Worm (Caenorhabditis elegans): ENCODE measurements around the gene mam-1.
"Not testable (repeated sequence)": the region's sequence is repeated elsewhere in the genome, so short reads cannot be mapped to it uniquely, and the experiment has no call there.

Gene mam-1

ce11 chrX:910337-910736, 22.1 kb upstream of the mam-1 start:
- no peak for TF ChIP-seq ztf-26 (tag; optimal IDR thresholded peaks at IDR 0.05)
- no peak for TF ChIP-seq hmg-1.2 (GFP tag; IDR thresholded peaks at IDR 0.05)
- TF ChIP-seq atf-7 (tag; optimal IDR thresholded peaks at IDR 0.05): no peak
- TF ChIP-seq Y53F4B.3 (GFP tag; IDR thresholded peaks at IDR 0.05): no peak
- no peak for TF ChIP-seq F39B2.1 (GFP tag; IDR thresholded peaks at IDR 0.05)
- TF ChIP-seq snpc-1.3 (tag; optimal IDR thresholded peaks at IDR 0.05; ENCODE audit: insufficient read depth): no peak

DNA sequence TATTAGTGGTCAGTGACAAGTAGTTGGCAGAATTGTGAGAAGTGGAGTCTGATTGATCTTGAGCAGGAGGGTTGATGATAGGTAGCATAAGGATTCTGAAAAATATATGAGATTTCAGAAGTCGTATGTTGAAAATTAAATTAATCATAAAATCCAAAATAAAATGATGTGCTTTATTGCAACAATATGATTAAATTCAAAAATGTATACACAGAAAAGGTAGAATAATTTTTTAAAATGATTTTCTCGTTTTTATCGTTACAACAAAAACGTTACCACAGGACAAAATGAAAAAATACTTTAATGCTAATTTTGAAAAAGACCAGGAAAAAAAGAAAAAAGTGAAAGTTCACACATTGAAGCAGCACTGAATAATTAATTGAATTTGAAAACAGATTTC, 14.3 kb upstream of the mam-1 start, which contains the start of gene ZC13.10:
Gene ZC13.10 (minus strand): TSS at position 101 of the 400 bp plus-strand sequence.
- TF ChIP-seq dpl-1 (GFP tag; optimal IDR thresholded peaks at IDR 0.05): no peak
- no peak for TF ChIP-seq Y95B8A.8 (GFP tag; IDR thresholded peaks at IDR 0.05)
- no peak for TF ChIP-seq ama-1 (optimal IDR thresholded peaks at IDR 0.05)
- TF ChIP-seq ama-1 (GFP tag; optimal IDR thresholded peaks at IDR 0.05): no peak
- no peak for TF ChIP-seq rec-8 (tag; optimal IDR thresholded peaks at IDR 0.05)
- TF ChIP-seq lin-26 (GFP tag; IDR thresholded peaks at IDR 0.05): no peak
- TF ChIP-seq Y67H2A.10 (GFP tag; conservative IDR thresholded peaks at IDR 0.05): no peak
- no peak for TF ChIP-seq D2030.7 (GFP tag; IDR thresholded peaks at IDR 0.05)
- no peak for TF ChIP-seq T26A5.8 (tag; optimal IDR thresholded peaks at IDR 0.05)
- TF ChIP-seq nhr-80 (tag; optimal IDR thresholded peaks at IDR 0.05): no peak
- TF ChIP-seq B0261.1 (tag; optimal IDR thresholded peaks at IDR 0.05): no peak
- TF ChIP-seq dpff-1 (tag; optimal IDR thresholded peaks at IDR 0.05): no peak
- TF ChIP-seq attf-3 (GFP tag; conservative IDR thresholded peaks at IDR 0.05): no peak
- TF ChIP-seq ztf-26 (tag; optimal IDR thresholded peaks at IDR 0.05): no peak
- TF ChIP-seq madf-8 (GFP tag; conservative IDR thresholded peaks at IDR 0.05): no peak

DNA sequence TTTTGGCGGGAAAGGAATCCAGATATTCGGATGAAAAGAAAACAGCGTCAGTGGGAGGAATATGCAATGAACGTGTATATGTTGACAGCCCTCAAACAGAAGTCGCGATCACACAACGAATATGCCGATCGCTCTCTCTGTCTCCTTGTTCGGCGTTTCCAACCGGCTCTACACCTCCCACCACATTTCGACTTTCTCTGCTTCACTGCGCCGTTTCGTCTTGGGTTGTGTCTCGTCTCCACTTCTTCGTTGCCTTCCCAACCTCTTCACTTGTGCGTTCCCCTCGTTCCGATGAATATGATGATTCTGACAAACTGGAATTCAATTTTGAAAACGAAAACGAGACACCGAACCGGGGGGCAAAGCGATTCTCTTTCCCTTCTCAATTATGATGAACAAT, 9.8 kb upstream of the mam-1 start, which contains the start of gene mab-7:
Gene mab-7 (minus strand): TSS at position 101 of the 400 bp plus-strand sequence.
- TF ChIP-seq sea-2 (GFP tag; IDR thresholded peaks at IDR 0.05): no peak
- TF ChIP-seq T07F8.4 (tag; optimal IDR thresholded peaks at IDR 0.05): no peak
- no peak for TF ChIP-seq bed-1 (GFP tag; IDR thresholded peaks at IDR 0.05)
- TF ChIP-seq rec-8 (tag; optimal IDR thresholded peaks at IDR 0.05): no peak
- no peak for TF ChIP-seq lsl-1 (GFP tag; optimal IDR thresholded peaks at IDR 0.05)
- TF ChIP-seq ztf-22 (GFP tag; optimal IDR thresholded peaks at IDR 0.05): no peak
- no peak for TF ChIP-seq F55B11.4 (tag; optimal IDR thresholded peaks at IDR 0.05; ENCODE audit: borderline replicate concordance, insufficient read depth)
- TF ChIP-seq zfh-2 (GFP tag; conservative IDR thresholded peaks at IDR 0.05): no peak
- no peak for TF ChIP-seq B0035.1 (tag; optimal IDR thresholded peaks at IDR 0.05)

DNA sequence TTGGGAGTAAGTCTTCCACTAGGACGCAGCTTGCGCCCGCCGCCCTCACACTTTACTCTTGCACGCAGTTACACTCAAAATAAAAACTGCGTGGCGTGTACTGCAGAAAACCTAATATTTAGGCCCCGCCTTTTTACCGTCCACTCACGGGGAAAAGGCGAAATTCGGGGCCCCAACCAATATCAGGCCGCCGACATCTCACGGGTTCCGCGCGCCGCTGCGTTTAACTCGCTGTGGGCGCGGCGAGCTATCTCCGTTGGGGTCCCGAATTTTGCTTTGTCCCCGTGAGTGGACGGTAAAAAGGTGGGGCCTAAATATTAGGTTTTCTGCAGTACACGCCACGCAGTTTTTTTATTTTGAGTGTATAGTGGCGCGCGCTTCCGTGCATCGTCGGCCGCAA, 4.3 kb upstream of the mam-1 start:
- TF ChIP-seq snpc-4 (GFP tag; optimal IDR thresholded peaks at IDR 0.05): not testable (repeated sequence)
- TF ChIP-seq snpc-4 (tag; optimal IDR thresholded peaks at IDR 0.05) (peak in 1 of 4 experiments; percentile 83), F37B4.10 (GFP tag; IDR thresholded peaks at IDR 0.05) (0 out of 2 replicates have a peak, but pooled peaks have one; percentile 76)

ce11 chrX:880367-880766, 7.8 kb downstream of the mam-1 start, which contains the start of gene ZC13.2:
Gene ZC13.2 (plus strand): TSS chrX:880667.
- TF ChIP-seq sptf-2 (GFP tag; optimal IDR thresholded peaks at IDR 0.05) (no peak), F10E7.11 (tag; optimal IDR thresholded peaks at IDR 0.05) (no peak), mes-4 (tag; optimal IDR thresholded peaks at IDR 0.05) (no peak), ztf-22 (GFP tag; optimal IDR thresholded peaks at IDR 0.05) (no peak), B0019.2 (GFP tag; conservative IDR thresholded peaks at IDR 0.05) (no peak), ceh-100 (GFP tag; IDR thresholded peaks at IDR 0.05) (no peak), Y95B8A.8 (GFP tag; IDR thresholded peaks at IDR 0.05) (no peak), madf-3 (GFP tag; IDR thresholded peaks at IDR 0.05) (no peak), ceh-58 (GFP tag; IDR thresholded peaks at IDR 0.05) (no peak), Y79H2A.3 (GFP tag; conservative IDR thresholded peaks at IDR 0.05) (no peak), F55B11.4 (tag; optimal IDR thresholded peaks at IDR 0.05; ENCODE audit: borderline replicate concordance, insufficient read depth) (no peak), cebp-2 (GFP tag; IDR thresholded peaks at IDR 0.05) (no peak), athp-1 (tag; optimal IDR thresholded peaks at IDR 0.05) (no peak)

Data from whole organism, young adult.